Worm (Caenorhabditis elegans) whole organism, late embryonic: Measurements from ENCODE around the gene Y70C5A.2.

Source experiments
- C38D4.7 ChIP-seq: fragments of 200-800 bp; sonication (Bioruptor generic); optimal IDR thresholded peaks from 2 replicates; lab custom pipeline; 2018; ENCODE audit warnings: mild to moderate bottlenecking, missing genetic modification characterization, moderate library complexity, missing compliant biosample characterization
- F13H6.1 ChIP-seq: sonication (generic microtip); optimal IDR thresholded peaks from 2 replicates; lab custom pipeline; 2016; ENCODE audit warnings: missing genetic modification characterization, missing compliant biosample characterization
- K02D7.2 ChIP-seq: sonication (generic microtip); optimal IDR thresholded peaks from 2 replicates; lab custom pipeline; 2017; ENCODE audit warnings: mild to moderate bottlenecking, missing genetic modification characterization, missing compliant biosample characterization
- K09A11.1 ChIP-seq: sonication (generic microtip); optimal IDR thresholded peaks from 2 replicates; lab custom pipeline; 2017; ENCODE audit warnings: antibody characterized with exemption, mild to moderate bottlenecking, missing genetic modification characterization, missing compliant biosample characterization; ENCODE audit not compliant: insufficient read depth
- Y22D7AL.16 ChIP-seq: sonication (generic microtip); optimal IDR thresholded peaks from 2 replicates; lab custom pipeline; 2016; ENCODE audit warnings: missing genetic modification characterization, missing compliant biosample characterization
- ama-1 ChIP-seq: fragments of 150-350 bp; optimal IDR thresholded peaks from 2 replicates; lab custom pipeline; 2014
- ceh-18 ChIP-seq: sonication (generic microtip); optimal IDR thresholded peaks from 2 replicates; lab custom pipeline; 2016; ENCODE audit warnings: missing genetic modification characterization, missing compliant biosample characterization
- ceh-19 ChIP-seq: fragments of 200-800 bp; sonication (Bioruptor generic); optimal IDR thresholded peaks from 2 replicates; lab custom pipeline; 2018; ENCODE audit warnings: mild to moderate bottlenecking, missing genetic modification characterization, missing compliant biosample characterization
- ceh-2 ChIP-seq: sonication (generic microtip); optimal IDR thresholded peaks from 2 replicates; lab custom pipeline; 2016; ENCODE audit warnings: missing genotype, missing genetic modification characterization, missing compliant biosample characterization
- ceh-24 ChIP-seq: sonication (generic microtip); optimal IDR thresholded peaks from 2 replicates; lab custom pipeline; 2016; ENCODE audit warnings: mild to moderate bottlenecking, missing genetic modification characterization, missing compliant biosample characterization
- ceh-30 ChIP-seq: fragments of 150-350 bp; optimal IDR thresholded peaks from 2 replicates; lab custom pipeline; 2014; ENCODE audit warnings: missing biosample characterization, missing genetic modification characterization
- ceh-34 ChIP-seq: sonication (generic microtip); optimal IDR thresholded peaks from 2 replicates; lab custom pipeline; 2016; ENCODE audit warnings: mild to moderate bottlenecking, missing genetic modification characterization, missing compliant biosample characterization
- ceh-45 ChIP-seq: fragments of 200-800 bp; sonication (Bioruptor generic); IDR thresholded peaks from 2 replicates; pipeline ENCODE4 v1.3.6; 2022; ENCODE audit warnings: missing genetic modification reagents, missing genetic modification characterization, missing compliant biosample characterization
- ceh-48 ChIP-seq: sonication (generic microtip); optimal IDR thresholded peaks from 2 replicates; lab custom pipeline; 2016; ENCODE audit warnings: missing genetic modification characterization, inconsistent platforms, missing compliant biosample characterization
- che-1 ChIP-seq: sonication (generic microtip); optimal IDR thresholded peaks from 2 replicates; lab custom pipeline; 2016; ENCODE audit warnings: mild to moderate bottlenecking, missing genetic modification characterization, missing compliant biosample characterization
- dve-1 ChIP-seq: sonication (generic microtip); optimal IDR thresholded peaks from 2 replicates; lab custom pipeline; 2017; ENCODE audit warnings: antibody characterized with exemption, mild to moderate bottlenecking, missing genetic modification characterization, missing compliant biosample characterization
- elt-2 ChIP-seq: sonication (generic microtip); optimal IDR thresholded peaks from 2 replicates; lab custom pipeline; 2016; ENCODE audit warnings: missing genetic modification reagents, missing genetic modification characterization, missing compliant biosample characterization
- elt-4 ChIP-seq: sonication (generic microtip); optimal IDR thresholded peaks from 2 replicates; lab custom pipeline; 2016; ENCODE audit warnings: missing genetic modification characterization, missing compliant biosample characterization
- ets-4 ChIP-seq: sonication (generic microtip); optimal IDR thresholded peaks from 2 replicates; lab custom pipeline; 2016; ENCODE audit warnings: missing genetic modification characterization, missing compliant biosample characterization
- fax-1 ChIP-seq: sonication (generic microtip); optimal IDR thresholded peaks from 2 replicates; lab custom pipeline; 2016; ENCODE audit warnings: missing genotype, missing genetic modification characterization, missing compliant biosample characterization
- gmeb-2 ChIP-seq: sonication (generic microtip); optimal IDR thresholded peaks from 2 replicates; lab custom pipeline; 2016; ENCODE audit warnings: missing genetic modification characterization, inconsistent platforms, missing compliant biosample characterization
- hlh-13 ChIP-seq: fragments of 200-800 bp; sonication (Bioruptor generic); optimal IDR thresholded peaks from 2 replicates; lab custom pipeline; 2018; ENCODE audit warnings: mild to moderate bottlenecking, missing genetic modification characterization, missing compliant biosample characterization
- hlh-15 ChIP-seq: sonication (generic microtip); optimal IDR thresholded peaks from 2 replicates; lab custom pipeline; 2016; ENCODE audit warnings: missing genetic modification characterization, missing compliant biosample characterization
- hlh-30 ChIP-seq: sonication (generic microtip); optimal IDR thresholded peaks from 2 replicates; lab custom pipeline; 2017; ENCODE audit warnings: antibody characterized with exemption, missing genetic modification characterization, missing compliant biosample characterization; ENCODE audit not compliant: insufficient read depth
- lim-6 ChIP-seq: sonication (generic microtip); optimal IDR thresholded peaks from 2 replicates; lab custom pipeline; 2016; ENCODE audit warnings: missing genetic modification characterization, missing compliant biosample characterization
- lin-11 ChIP-seq: fragments of 200-800 bp; sonication (Bioruptor generic); optimal IDR thresholded peaks from 2 replicates; lab custom pipeline; 2018; ENCODE audit warnings: mild to moderate bottlenecking, missing genetic modification characterization, missing compliant biosample characterization
- nfya-1 ChIP-seq: sonication (generic microtip); optimal IDR thresholded peaks from 2 replicates; lab custom pipeline; 2017; ENCODE audit warnings: missing genetic modification characterization, mild to moderate bottlenecking, missing compliant biosample characterization, antibody characterized with exemption, moderate library complexity
- nhr-11 ChIP-seq: fragments of 150-350 bp; optimal IDR thresholded peaks from 2 replicates; lab custom pipeline; 2014; ENCODE audit warnings: missing biosample characterization, missing genetic modification characterization
- nhr-232 ChIP-seq: sonication (generic microtip); optimal IDR thresholded peaks from 2 replicates; lab custom pipeline; 2016; ENCODE audit warnings: missing genetic modification characterization, missing compliant biosample characterization
- odd-2 ChIP-seq: sonication (generic microtip); optimal IDR thresholded peaks from 2 replicates; lab custom pipeline; 2017; ENCODE audit warnings: antibody characterized with exemption, mild to moderate bottlenecking, missing genetic modification characterization, missing compliant biosample characterization
- pat-9 ChIP-seq: fragments of 200-800 bp; sonication (Bioruptor generic); optimal IDR thresholded peaks from 2 replicates; lab custom pipeline; 2018; ENCODE audit warnings: mild to moderate bottlenecking, missing genetic modification characterization, moderate library complexity, missing compliant biosample characterization
- pha-4 ChIP-seq: fragments of 150-350 bp; optimal IDR thresholded peaks from 2 replicates; lab custom pipeline; 2018; ENCODE audit warnings: missing biosample characterization, missing genetic modification reagents, missing genetic modification characterization
- pqm-1 ChIP-seq: sonication (generic microtip); optimal IDR thresholded peaks from 2 replicates; lab custom pipeline; 2016; ENCODE audit warnings: missing genetic modification characterization, missing compliant biosample characterization
- ref-2 ChIP-seq: sonication (generic microtip); optimal IDR thresholded peaks from 2 replicates; lab custom pipeline; 2016; ENCODE audit warnings: missing genetic modification characterization, missing compliant biosample characterization
- sox-2 ChIP-seq: fragments of 200-800 bp; sonication (Bioruptor generic); IDR thresholded peaks from 2 replicates; pipeline ENCODE4 v1.3.6; 2022; ENCODE audit warnings: missing genetic modification reagents, missing genetic modification characterization, missing compliant biosample characterization
- syd-9 ChIP-seq: sonication (generic microtip); optimal IDR thresholded peaks from 2 replicates; lab custom pipeline; 2016; ENCODE audit warnings: mild to moderate bottlenecking, missing genetic modification characterization, moderate library complexity, missing compliant biosample characterization
- tbx-2 ChIP-seq: sonication (generic microtip); optimal IDR thresholded peaks from 2 replicates; lab custom pipeline; 2016; ENCODE audit warnings: missing genetic modification characterization, missing compliant biosample characterization
- tbx-7 ChIP-seq: sonication (generic microtip); optimal IDR thresholded peaks from 2 replicates; lab custom pipeline; 2016; ENCODE audit warnings: missing genotype, missing genetic modification characterization, missing compliant biosample characterization
- ttx-3 ChIP-seq: sonication (generic microtip); optimal IDR thresholded peaks from 2 replicates; lab custom pipeline; 2016; ENCODE audit warnings: missing genetic modification reagents, missing genetic modification characterization, missing compliant biosample characterization
- unc-3 ChIP-seq, 2 experiments: fragments of 200-800 bp in 1 of 2; sonication (Bioruptor generic) in 1 of 2; sonication (generic microtip) in 1 of 2; conservative IDR thresholded peaks in 1 of 2; optimal IDR thresholded peaks in 1 of 2; 2 replicates each; pipeline versions ENCODE4 v1.3.6 to Lab custom; 2016 to 2022; ENCODE audit warnings: missing compliant biosample characterization in 2 of 2, missing genetic modification characterization in 2 of 2, missing genetic modification reagents in 1 of 2
- unc-42 ChIP-seq: sonication (generic microtip); optimal IDR thresholded peaks from 2 replicates; lab custom pipeline; 2016; ENCODE audit warnings: missing genotype, missing genetic modification characterization, missing compliant biosample characterization
- unc-55 ChIP-seq: sonication (generic microtip); optimal IDR thresholded peaks from 2 replicates; lab custom pipeline; 2017; ENCODE audit warnings: missing biosample characterization, missing genetic modification reagents, missing genetic modification characterization
- unc-86 ChIP-seq: sonication (generic microtip); optimal IDR thresholded peaks from 2 replicates; lab custom pipeline; 2016; ENCODE audit warnings: missing genetic modification characterization, missing compliant biosample characterization
- zip-5 ChIP-seq: sonication (generic microtip); optimal IDR thresholded peaks from 2 replicates; lab custom pipeline; 2016; ENCODE audit warnings: missing genetic modification characterization, missing compliant biosample characterization
- ztf-16 ChIP-seq: sonication (generic microtip); optimal IDR thresholded peaks from 2 replicates; lab custom pipeline; 2017; ENCODE audit warnings: missing genetic modification characterization, missing compliant biosample characterization

The Y70C5A.2 gene

DNA sequence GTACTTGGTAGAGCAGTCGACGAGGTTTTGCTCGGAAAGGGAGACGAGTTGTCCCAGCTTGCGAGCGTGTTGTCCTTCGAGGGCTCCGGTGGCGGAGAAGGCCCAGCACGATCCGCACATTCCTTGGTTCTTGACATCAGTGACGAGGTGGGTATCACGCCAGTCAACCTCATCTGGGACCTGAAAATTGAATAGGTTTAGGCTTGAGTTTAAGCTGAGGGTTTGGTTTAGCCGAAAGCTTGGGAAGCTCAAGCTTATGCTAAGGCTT, 29.3 kb downstream of the Y70C5A.2 start:
- TF ChIP-seq sox-2: no peak
- TF ChIP-seq elt-4 (tag; lab: Kevin White, UChicago): peak; percentile 20

DNA sequence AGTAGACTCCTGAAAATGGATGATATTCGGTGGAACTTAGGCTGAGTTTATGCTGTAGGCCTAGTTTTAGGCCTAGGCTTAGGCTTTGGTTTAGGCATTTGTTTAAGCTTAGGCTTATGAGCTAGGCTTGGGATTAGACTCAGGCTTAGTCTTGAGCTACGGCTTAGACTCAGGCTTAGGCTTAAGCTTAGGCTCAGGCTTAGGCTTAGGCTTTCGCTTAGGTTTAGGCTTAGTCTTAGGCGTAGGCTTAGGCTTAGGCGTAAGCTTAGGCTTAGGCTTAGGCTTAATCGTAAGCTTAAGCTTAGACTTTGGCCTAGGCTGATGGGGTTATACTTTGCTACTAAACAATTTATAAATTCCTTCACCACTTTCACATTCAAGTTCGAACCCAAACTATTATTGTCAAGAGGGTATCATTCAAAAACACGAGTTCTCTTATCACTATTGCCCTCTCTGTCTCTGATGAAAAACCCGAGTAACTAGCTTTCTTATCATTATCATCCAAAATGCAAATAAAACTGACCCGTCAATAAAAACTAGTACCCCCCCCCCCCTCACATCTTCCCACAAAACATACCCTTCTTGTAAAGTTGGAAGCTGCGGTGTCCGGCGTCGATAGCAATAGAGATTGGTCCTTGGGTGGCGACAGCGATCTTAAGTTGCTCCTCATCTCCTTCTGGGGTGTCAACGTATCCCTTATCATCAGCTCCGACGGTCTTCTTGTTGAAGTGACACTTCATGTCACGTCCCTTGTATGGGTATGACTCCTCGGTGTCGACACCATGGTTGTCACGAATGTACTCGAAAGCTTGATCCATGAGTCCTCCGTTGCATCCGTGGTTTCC, 29.8 kb downstream of the Y70C5A.2 start:
- TF ChIP-seq odd-2 (no peak), dve-1 (tag; lab: Kevin White, UChicago) (peak; percentile 85), ztf-16 (tag; lab: Kevin White, UChicago) (no peak), lin-11 (no peak), ceh-2 (no peak), hlh-13 (GFP tag; lab: Kevin White, UChicago) (peak; percentile 4), elt-2 (tag; lab: Kevin White, UChicago) (peak; percentile 81), ceh-34 (tag; lab: Kevin White, UChicago) (no peak), F13H6.1 (tag; lab: Kevin White, UChicago) (no peak)
- TF ChIP-seq, all 69 proteins: peak for 3

DNA sequence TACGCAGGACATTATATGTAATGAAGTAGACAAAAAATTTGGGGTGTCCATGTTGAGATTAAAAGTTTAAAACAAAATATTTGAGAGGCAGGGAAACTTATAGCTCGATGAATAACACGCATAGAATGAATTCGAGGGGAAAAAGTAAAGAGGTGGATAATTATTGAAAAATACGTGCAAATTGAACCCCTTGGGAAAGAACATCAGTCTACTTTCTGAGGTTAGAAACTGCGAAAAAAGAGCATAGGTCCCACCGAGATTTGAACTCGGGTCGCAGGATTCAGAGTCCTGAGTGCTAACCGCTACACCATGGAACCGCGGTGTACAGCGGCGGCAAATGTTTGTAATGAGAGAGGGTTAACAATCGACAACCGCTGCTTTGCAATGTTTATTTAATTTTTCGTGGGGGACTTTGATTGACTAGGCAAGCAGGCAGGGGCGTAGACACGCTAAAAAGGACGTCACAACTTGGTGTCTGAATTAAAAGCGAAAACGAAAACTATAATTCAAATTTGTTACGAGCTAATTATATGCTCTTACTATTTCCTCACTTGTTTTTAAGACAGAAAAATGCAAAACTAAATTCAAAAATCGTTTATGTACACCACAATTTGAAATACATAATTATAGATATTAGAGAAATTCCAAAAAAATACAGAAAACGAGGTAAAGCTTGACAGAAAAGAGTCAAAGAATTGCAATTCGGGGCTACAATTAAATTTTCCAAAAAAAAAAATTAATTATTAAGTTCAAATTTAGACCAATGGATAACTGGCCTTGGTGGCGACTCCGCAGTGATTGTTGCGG, 30.8 kb downstream of the Y70C5A.2 start, which contains the start of gene srh-269:
Gene srh-269 (minus strand): TSS at position 51 of the 807 bp plus-strand sequence.
- TF ChIP-seq ceh-24 (tag; lab: Kevin White, UChicago): no peak
- TF ChIP-seq pqm-1 (tag; lab: Kevin White, UChicago): peak; percentile 31
- no peak for TF ChIP-seq unc-3 (GFP tag; conservative IDR thresholded peaks at IDR 0.05; lab: Robert Waterston, UW)
- TF ChIP-seq unc-3 (tag; optimal IDR thresholded peaks at IDR 0.05; lab: Kevin White, UChicago): peak; percentile 32
- peak; percentile 23 for TF ChIP-seq lim-6 (tag; lab: Kevin White, UChicago)
- TF ChIP-seq unc-86 (tag; lab: Kevin White, UChicago): peak; percentile 33
- no peak for TF ChIP-seq ceh-45 (GFP tag; lab: Robert Waterston, UW)
- TF ChIP-seq syd-9 (tag; lab: Kevin White, UChicago): peak; percentile 71
- TF ChIP-seq ama-1: no peak
- no peak for TF ChIP-seq ceh-30
- TF ChIP-seq tbx-2 (tag; lab: Kevin White, UChicago): peak; percentile 43
- peak; percentile 56 for TF ChIP-seq ceh-18 (tag; lab: Kevin White, UChicago)
- TF ChIP-seq K02D7.2 (tag; lab: Kevin White, UChicago): peak; percentile 50
- TF ChIP-seq ceh-48 (tag; lab: Kevin White, UChicago): peak; percentile 24
- TF ChIP-seq nhr-232 (tag; lab: Kevin White, UChicago): peak; percentile 53
- TF ChIP-seq nfya-1 (tag; lab: Kevin White, UChicago): peak; percentile 61
- no peak for TF ChIP-seq ref-2 (tag; lab: Kevin White, UChicago)
- peak; percentile 79 for TF ChIP-seq che-1 (tag; lab: Kevin White, UChicago)
- TF ChIP-seq sox-2: no peak
- TF ChIP-seq hlh-15: peak; percentile 49
- TF ChIP-seq ceh-19: peak; percentile 79
- TF ChIP-seq ttx-3 (tag; lab: Kevin White, UChicago): peak; percentile 46
- TF ChIP-seq Y22D7AL.16: no peak
- TF ChIP-seq C38D4.7 (GFP tag; lab: Kevin White, UChicago): peak; percentile 70
- TF ChIP-seq gmeb-2 (tag; lab: Kevin White, UChicago): peak; percentile 71
- TF ChIP-seq pha-4 (tag; lab: Kevin White, UChicago): no peak
- TF ChIP-seq unc-42: no peak
- no peak for TF ChIP-seq tbx-7 (tag; lab: Kevin White, UChicago)
- TF ChIP-seq K09A11.1 (tag; lab: Kevin White, UChicago): peak; percentile 10
- TF ChIP-seq nhr-11 (tag; lab: Kevin White, UChicago): no peak
- TF ChIP-seq F13H6.1 (tag; lab: Kevin White, UChicago): peak; percentile 45
- TF ChIP-seq zip-5 (tag; lab: Kevin White, UChicago): peak; percentile 1
- no peak for TF ChIP-seq unc-55 (GFP tag; lab: Kevin White, UChicago)
- no peak for TF ChIP-seq elt-4 (tag; lab: Kevin White, UChicago)
- TF ChIP-seq ets-4 (tag; lab: Kevin White, UChicago): no peak
- peak; percentile 15 for TF ChIP-seq fax-1 (tag; lab: Kevin White, UChicago)
- peak; percentile 56 for TF ChIP-seq pat-9 (tag; lab: Kevin White, UChicago)
- peak; percentile 32 for TF ChIP-seq ztf-16 (tag; lab: Kevin White, UChicago)
- TF ChIP-seq hlh-30 (tag; lab: Kevin White, UChicago): no peak
